Worm (Caenorhabditis elegans): ENCODE measurements around the gene Y116A8C.465.
"Not testable (repeated sequence)": the region's sequence is repeated elsewhere in the genome, so short reads cannot be mapped to it uniquely, and the experiment has no call there.

- TF ChIP-seq rcor-1 (GFP tag; IDR thresholded peaks at IDR 0.05); hsf-1 (GFP tag; IDR thresholded peaks at IDR 0.05); pha-4 (tag; optimal IDR thresholded peaks at IDR 0.05); rpc-1 (optimal IDR thresholded peaks at IDR 0.05); rpc-1 (tag; optimal IDR thresholded peaks at IDR 0.05); ztf-26 (tag; optimal IDR thresholded peaks at IDR 0.05); B0261.1 (tag; optimal IDR thresholded peaks at IDR 0.05); ztf-28 (GFP tag; IDR thresholded peaks at IDR 0.05); T07F8.4 (tag; optimal IDR thresholded peaks at IDR 0.05); Y79H2A.3 (GFP tag; conservative IDR thresholded peaks at IDR 0.05); lsy-27 (tag; optimal IDR thresholded peaks at IDR 0.05; ENCODE audit: borderline replicate concordance, insufficient read depth): not testable (repeated sequence)
Observed at ce11 chrIV:17070791-17071190, 5.8 kb downstream of the Y116A8C.465 start, which contains the start of gene Y116A8C.24.
